Worm (Caenorhabditis elegans) whole organism, late embryonic: ENCODE results near the gene C04E6.13.

ENCODE experiments used
- C08G9.2 ChIP-seq: sonication (generic microtip); optimal IDR thresholded peaks from 2 replicates; lab custom pipeline; 2016; ENCODE audit warnings: mild to moderate bottlenecking, missing genetic modification characterization, moderate library complexity, missing compliant biosample characterization
- F13H6.1 ChIP-seq: sonication (generic microtip); optimal IDR thresholded peaks from 2 replicates; lab custom pipeline; 2016; ENCODE audit warnings: missing genetic modification characterization, missing compliant biosample characterization
- K02D7.2 ChIP-seq: sonication (generic microtip); optimal IDR thresholded peaks from 2 replicates; lab custom pipeline; 2017; ENCODE audit warnings: mild to moderate bottlenecking, missing genetic modification characterization, missing compliant biosample characterization
- K09A11.1 ChIP-seq: sonication (generic microtip); optimal IDR thresholded peaks from 2 replicates; lab custom pipeline; 2017; ENCODE audit warnings: antibody characterized with exemption, mild to moderate bottlenecking, missing genetic modification characterization, missing compliant biosample characterization; ENCODE audit not compliant: insufficient read depth
- T23F11.4 ChIP-seq: fragments of 200-800 bp; sonication (Bioruptor generic); optimal IDR thresholded peaks from 2 replicates; lab custom pipeline; 2018; ENCODE audit warnings: mild to moderate bottlenecking, missing genetic modification characterization, missing compliant biosample characterization
- ceh-14 ChIP-seq: sonication (generic microtip); optimal IDR thresholded peaks from 2 replicates; lab custom pipeline; 2016; ENCODE audit warnings: missing genotype, missing genetic modification characterization, missing compliant biosample characterization
- ceh-18 ChIP-seq: sonication (generic microtip); optimal IDR thresholded peaks from 2 replicates; lab custom pipeline; 2016; ENCODE audit warnings: missing genetic modification characterization, missing compliant biosample characterization
- ceh-19 ChIP-seq: fragments of 200-800 bp; sonication (Bioruptor generic); optimal IDR thresholded peaks from 2 replicates; lab custom pipeline; 2018; ENCODE audit warnings: mild to moderate bottlenecking, missing genetic modification characterization, missing compliant biosample characterization
- ceh-2 ChIP-seq: sonication (generic microtip); optimal IDR thresholded peaks from 2 replicates; lab custom pipeline; 2016; ENCODE audit warnings: missing genotype, missing genetic modification characterization, missing compliant biosample characterization
- ceh-22 ChIP-seq: sonication (generic microtip); optimal IDR thresholded peaks from 2 replicates; lab custom pipeline; 2017; ENCODE audit warnings: missing biosample characterization, missing genetic modification characterization
- ceh-24 ChIP-seq: sonication (generic microtip); optimal IDR thresholded peaks from 2 replicates; lab custom pipeline; 2016; ENCODE audit warnings: mild to moderate bottlenecking, missing genetic modification characterization, missing compliant biosample characterization
- ceh-30 ChIP-seq: fragments of 150-350 bp; optimal IDR thresholded peaks from 2 replicates; lab custom pipeline; 2014; ENCODE audit warnings: missing biosample characterization, missing genetic modification characterization
- ceh-31 ChIP-seq: sonication (generic microtip); optimal IDR thresholded peaks from 2 replicates; lab custom pipeline; 2016; ENCODE audit warnings: missing genetic modification characterization, missing compliant biosample characterization
- ceh-48 ChIP-seq: sonication (generic microtip); optimal IDR thresholded peaks from 2 replicates; lab custom pipeline; 2016; ENCODE audit warnings: missing genetic modification characterization, inconsistent platforms, missing compliant biosample characterization
- ceh-9 ChIP-seq: sonication (generic microtip); optimal IDR thresholded peaks from 2 replicates; lab custom pipeline; 2016; ENCODE audit warnings: mild to moderate bottlenecking, missing genetic modification characterization, inconsistent platforms, missing compliant biosample characterization
- dve-1 ChIP-seq: sonication (generic microtip); optimal IDR thresholded peaks from 2 replicates; lab custom pipeline; 2017; ENCODE audit warnings: antibody characterized with exemption, mild to moderate bottlenecking, missing genetic modification characterization, missing compliant biosample characterization
- elt-2 ChIP-seq: sonication (generic microtip); optimal IDR thresholded peaks from 2 replicates; lab custom pipeline; 2016; ENCODE audit warnings: missing genetic modification reagents, missing genetic modification characterization, missing compliant biosample characterization
- eyg-1 ChIP-seq: sonication (generic microtip); optimal IDR thresholded peaks from 2 replicates; lab custom pipeline; 2016; ENCODE audit warnings: missing genotype, missing genetic modification characterization, missing compliant biosample characterization
- gmeb-2 ChIP-seq: sonication (generic microtip); optimal IDR thresholded peaks from 2 replicates; lab custom pipeline; 2016; ENCODE audit warnings: missing genetic modification characterization, inconsistent platforms, missing compliant biosample characterization
- hlh-13 ChIP-seq: fragments of 200-800 bp; sonication (Bioruptor generic); optimal IDR thresholded peaks from 2 replicates; lab custom pipeline; 2018; ENCODE audit warnings: mild to moderate bottlenecking, missing genetic modification characterization, missing compliant biosample characterization
- hlh-15 ChIP-seq: sonication (generic microtip); optimal IDR thresholded peaks from 2 replicates; lab custom pipeline; 2016; ENCODE audit warnings: missing genetic modification characterization, missing compliant biosample characterization
- hlh-30 ChIP-seq: sonication (generic microtip); optimal IDR thresholded peaks from 2 replicates; lab custom pipeline; 2017; ENCODE audit warnings: antibody characterized with exemption, missing genetic modification characterization, missing compliant biosample characterization; ENCODE audit not compliant: insufficient read depth
- hlh-8 ChIP-seq: sonication (generic microtip); optimal IDR thresholded peaks from 2 replicates; lab custom pipeline; 2016; ENCODE audit warnings: missing genotype, missing genetic modification characterization, missing compliant biosample characterization
- lim-6 ChIP-seq: sonication (generic microtip); optimal IDR thresholded peaks from 2 replicates; lab custom pipeline; 2016; ENCODE audit warnings: missing genetic modification characterization, missing compliant biosample characterization
- madf-2 ChIP-seq: sonication (generic microtip); optimal IDR thresholded peaks from 2 replicates; lab custom pipeline; 2017; ENCODE audit warnings: missing genetic modification characterization, missing compliant biosample characterization
- mec-3 ChIP-seq: sonication (generic microtip); optimal IDR thresholded peaks from 2 replicates; lab custom pipeline; 2016; ENCODE audit warnings: borderline replicate concordance, missing genetic modification characterization, missing compliant biosample characterization
- nfya-1 ChIP-seq: sonication (generic microtip); optimal IDR thresholded peaks from 2 replicates; lab custom pipeline; 2017; ENCODE audit warnings: missing genetic modification characterization, mild to moderate bottlenecking, missing compliant biosample characterization, antibody characterized with exemption, moderate library complexity
- nhr-11 ChIP-seq: fragments of 150-350 bp; optimal IDR thresholded peaks from 2 replicates; lab custom pipeline; 2014; ENCODE audit warnings: missing biosample characterization, missing genetic modification characterization
- pax-1 ChIP-seq: fragments of 150-350 bp; optimal IDR thresholded peaks from 2 replicates; lab custom pipeline; 2014; ENCODE audit warnings: missing biosample characterization, missing genetic modification characterization
- pha-4 ChIP-seq: fragments of 150-350 bp; optimal IDR thresholded peaks from 2 replicates; lab custom pipeline; 2018; ENCODE audit warnings: missing biosample characterization, missing genetic modification reagents, missing genetic modification characterization
- pqm-1 ChIP-seq: sonication (generic microtip); optimal IDR thresholded peaks from 2 replicates; lab custom pipeline; 2016; ENCODE audit warnings: missing genetic modification characterization, missing compliant biosample characterization
- rnt-1 ChIP-seq: sonication (generic microtip); optimal IDR thresholded peaks from 2 replicates; lab custom pipeline; 2016; ENCODE audit warnings: missing genetic modification characterization, missing compliant biosample characterization
- syd-9 ChIP-seq: sonication (generic microtip); optimal IDR thresholded peaks from 2 replicates; lab custom pipeline; 2016; ENCODE audit warnings: mild to moderate bottlenecking, missing genetic modification characterization, moderate library complexity, missing compliant biosample characterization
- tbx-2 ChIP-seq: sonication (generic microtip); optimal IDR thresholded peaks from 2 replicates; lab custom pipeline; 2016; ENCODE audit warnings: missing genetic modification characterization, missing compliant biosample characterization
- tbx-7 ChIP-seq: sonication (generic microtip); optimal IDR thresholded peaks from 2 replicates; lab custom pipeline; 2016; ENCODE audit warnings: missing genotype, missing genetic modification characterization, missing compliant biosample characterization
- unc-86 ChIP-seq: sonication (generic microtip); optimal IDR thresholded peaks from 2 replicates; lab custom pipeline; 2016; ENCODE audit warnings: missing genetic modification characterization, missing compliant biosample characterization

The C04E6.13 gene

DNA sequence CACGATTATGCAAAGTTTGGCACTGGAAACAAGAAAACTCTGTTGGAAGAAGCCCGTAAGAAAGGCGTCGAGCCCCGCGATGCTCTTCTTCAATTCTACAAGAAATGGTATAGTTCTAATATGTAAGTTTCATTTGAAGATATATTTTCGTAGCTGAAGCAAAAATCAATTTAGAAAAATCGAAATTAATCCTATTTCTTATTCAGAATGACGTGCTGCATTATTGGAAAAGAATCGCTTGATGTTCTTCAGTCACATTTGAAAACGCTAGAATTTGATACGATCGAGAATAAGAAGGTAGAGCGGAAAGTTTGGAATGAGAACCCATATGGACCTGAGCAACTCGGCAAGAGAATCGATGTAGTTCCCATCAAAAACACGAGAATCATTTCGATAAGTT, 35.6 kb upstream of the C04E6.13 start:
- TF ChIP-seq C08G9.2 (tag; lab: Kevin White, UChicago) = no peak
- no peak for TF ChIP-seq ceh-31
- no peak for TF ChIP-seq K09A11.1 (tag; lab: Kevin White, UChicago)
- TF ChIP-seq ceh-48 (tag; lab: Kevin White, UChicago) = no peak
- no peak for TF ChIP-seq ceh-18
- TF ChIP-seq F13H6.1 (tag; lab: Kevin White, UChicago) = no peak
- no peak for TF ChIP-seq pqm-1 (tag; lab: Kevin White, UChicago)
- TF ChIP-seq nfya-1 (tag; lab: Kevin White, UChicago) = no peak
- no peak for TF ChIP-seq rnt-1 (tag; lab: Kevin White, UChicago)
- TF ChIP-seq T23F11.4 (GFP tag; lab: Kevin White, UChicago) = no peak
- TF ChIP-seq madf-2 (tag; lab: Kevin White, UChicago) = no peak
- TF ChIP-seq ceh-22 = no peak
- no peak for TF ChIP-seq nhr-11 (tag; lab: Kevin White, UChicago)
- TF ChIP-seq lim-6 (tag; lab: Kevin White, UChicago) = no peak
- TF ChIP-seq ceh-9 = no peak
- TF ChIP-seq eyg-1 (tag; lab: Kevin White, UChicago) = no peak
- no peak for TF ChIP-seq ceh-2 (tag; lab: Kevin White, UChicago)
- TF ChIP-seq mec-3 (tag; lab: Kevin White, UChicago) = no peak
- no peak for TF ChIP-seq syd-9 (tag; lab: Kevin White, UChicago)
- TF ChIP-seq pax-1 (tag; lab: Kevin White, UChicago) = no peak

DNA sequence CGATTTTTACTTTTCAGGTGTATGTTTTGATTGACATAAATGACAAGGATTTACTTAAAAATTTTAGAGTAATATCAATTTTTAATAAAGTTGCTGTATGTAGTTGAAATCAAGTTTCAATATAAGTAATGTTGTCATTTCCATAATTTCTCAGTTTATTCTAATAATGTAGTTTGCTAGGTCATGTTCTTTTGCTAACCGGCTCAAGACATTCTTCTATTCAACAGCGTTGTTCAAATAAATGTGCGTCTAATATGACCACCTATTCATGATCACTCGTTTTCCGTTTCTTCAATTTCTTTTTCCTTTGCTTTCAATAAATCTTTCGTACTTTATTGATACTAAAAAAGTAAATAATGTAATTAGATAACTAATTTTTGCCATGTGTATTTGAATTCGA, 32.5 kb upstream of the C04E6.13 start, which contains the start of gene C02G6.3:
C02G6.3 (plus strand) TSS at position 301 of the 400 bp plus-strand sequence.
- TF ChIP-seq gmeb-2 = no peak
- no peak for TF ChIP-seq hlh-13 (GFP tag; lab: Kevin White, UChicago)
- TF ChIP-seq, all 69 proteins: peak for 0

DNA sequence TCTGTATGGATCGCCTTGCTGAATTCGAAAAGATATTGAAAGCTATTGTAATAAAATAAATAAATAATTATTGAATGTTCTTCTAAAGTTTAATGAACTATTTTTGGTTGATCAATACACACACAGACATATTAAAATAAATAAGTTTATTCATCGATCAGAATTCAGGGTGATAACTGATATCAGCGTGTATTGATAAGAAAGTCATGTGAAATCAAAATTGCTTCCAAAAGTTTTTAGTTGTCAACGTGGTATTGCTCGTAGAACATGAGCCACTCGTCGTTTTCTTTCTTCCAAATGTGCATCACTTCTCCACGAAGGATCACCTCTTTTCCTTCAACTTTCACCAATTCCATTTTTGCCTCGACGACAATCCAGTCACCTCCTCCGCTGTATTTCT, 30.1 kb upstream of the C04E6.13 start:
- TF ChIP-seq ceh-14 (tag; lab: Kevin White, UChicago) (no peak), dve-1 (no peak), gmeb-2 (no peak), nfya-1 (tag; lab: Kevin White, UChicago) (no peak), tbx-7 (no peak), eyg-1 (tag; lab: Kevin White, UChicago) (no peak), C08G9.2 (tag; lab: Kevin White, UChicago) (no peak), hlh-30 (tag; lab: Kevin White, UChicago) (no peak), hlh-13 (GFP tag; lab: Kevin White, UChicago) (no peak), K02D7.2 (tag; lab: Kevin White, UChicago) (no peak), hlh-15 (no peak), hlh-8 (tag; lab: Kevin White, UChicago) (no peak), ceh-19 (no peak), elt-2 (tag; lab: Kevin White, UChicago) (no peak), ceh-9 (no peak)

DNA sequence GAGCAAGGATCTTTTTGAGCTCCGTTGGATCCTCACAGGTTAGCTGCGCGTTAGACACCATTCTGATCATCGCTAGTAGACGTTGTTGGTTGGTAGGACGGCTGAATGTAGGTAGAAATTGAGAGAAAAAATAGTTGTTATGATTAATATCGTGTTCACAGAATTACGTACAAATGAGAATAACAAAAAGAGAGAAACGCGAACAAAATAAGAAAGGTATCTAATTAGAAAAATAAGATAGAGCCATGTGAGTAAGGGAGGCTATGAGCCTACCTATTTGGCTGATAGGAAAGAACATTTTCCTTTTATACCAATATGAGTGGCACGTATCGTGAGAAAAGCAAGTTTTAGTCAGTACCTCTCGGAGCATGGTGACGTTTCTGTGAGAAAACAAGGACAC, 28.8 kb upstream of the C04E6.13 start, which contains the start of gene C04E6.8:
C04E6.8 (minus strand) TSS at position 101 of the 400 bp plus-strand sequence.
- TF ChIP-seq ceh-30 (tag; lab: Kevin White, UChicago) = no peak
- no peak for TF ChIP-seq unc-86
- no peak for TF ChIP-seq ceh-24 (tag; lab: Kevin White, UChicago)
- no peak for TF ChIP-seq tbx-2
- no peak for TF ChIP-seq pha-4
- no peak for TF ChIP-seq F13H6.1 (tag; lab: Kevin White, UChicago)
- TF ChIP-seq hlh-13 (GFP tag; lab: Kevin White, UChicago) = no peak
- no peak for TF ChIP-seq ceh-9
